Worm (Caenorhabditis elegans) whole organism, L3 larva: ENCODE results near the gene chil-14.

Source experiments
- mml-1 ChIP-seq: fragments of 150-350 bp; sonication (generic microtip); optimal IDR thresholded peaks from 3 replicates; lab custom pipeline; 2014; ENCODE audit warnings: missing biosample characterization, missing genetic modification characterization
- nhr-12 ChIP-seq: fragments of 150-350 bp; optimal IDR thresholded peaks from 2 replicates; lab custom pipeline; 2014; ENCODE audit warnings: missing biosample characterization, missing genetic modification characterization
- zag-1 ChIP-seq: fragments of 150-350 bp; optimal IDR thresholded peaks from 2 replicates; lab custom pipeline; 2014; ENCODE audit warnings: missing biosample characterization, missing genetic modification characterization
- ztf-11 ChIP-seq: fragments of 150-350 bp; optimal IDR thresholded peaks from 2 replicates; lab custom pipeline; 2014; ENCODE audit warnings: missing biosample characterization, missing genetic modification characterization

- TF ChIP-seq mml-1 (tag; lab: Kevin White, UChicago) (no peak), nhr-12 (tag; lab: Kevin White, UChicago) (no peak), zag-1 (no peak), ztf-11 (no peak)
Measured at ce11 chrV:1422269-1422668, 32.6 kb upstream of the chil-14 start.
